Worm (Caenorhabditis elegans): ENCODE data around the gene rars-1.

Gene rars-1

DNA sequence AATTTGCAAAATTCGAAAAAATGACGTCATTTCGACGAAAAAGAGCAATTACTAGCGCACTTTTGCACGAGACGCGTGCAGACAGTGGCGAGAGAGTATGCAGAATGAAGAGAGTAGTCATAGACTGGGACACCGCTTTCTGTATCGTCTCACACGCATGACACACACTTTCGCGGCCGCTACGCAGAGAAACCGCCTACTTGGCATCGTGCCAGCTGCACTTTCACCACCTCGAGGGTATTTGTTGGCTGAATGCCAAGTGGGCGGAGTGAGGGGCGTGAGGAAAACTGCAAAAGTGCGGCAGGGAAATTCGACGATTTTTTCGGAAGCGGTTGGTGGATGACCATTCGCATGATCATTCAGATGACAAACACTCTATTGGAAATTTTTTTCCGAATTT is 17.2 kb downstream of the rars-1 start:
- no peak for TF ChIP-seq unc-62 (GFP tag; optimal IDR thresholded peaks at IDR 0.05)

DNA sequence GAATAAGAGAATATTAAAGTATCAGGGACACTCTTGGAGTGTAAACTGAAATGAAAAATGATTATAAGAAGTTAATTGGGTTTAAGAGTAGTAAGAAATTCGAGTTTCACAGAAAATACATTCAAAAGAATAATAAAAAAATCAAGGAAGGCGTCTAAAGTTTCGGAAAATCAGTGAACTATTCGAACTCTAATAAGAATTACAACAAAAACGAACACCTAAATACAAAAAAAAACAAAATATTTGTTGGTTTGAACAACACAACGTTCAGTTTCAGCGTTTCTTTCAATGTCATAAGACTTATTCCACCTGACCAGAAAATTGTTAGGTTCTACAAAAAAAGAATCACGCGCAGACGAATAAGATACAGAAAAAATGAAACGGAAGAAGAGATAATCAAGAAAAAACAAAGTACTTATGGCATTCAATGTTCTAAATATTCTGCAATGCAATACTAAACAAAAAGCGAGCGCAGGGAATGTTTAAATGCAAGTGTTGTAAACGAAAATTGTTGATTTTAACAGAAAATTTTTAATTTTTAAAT is 17.9 kb downstream of the rars-1 start, which contains the start of gene nhl-2:
Gene nhl-2 (minus strand): TSS at position 51 of the 544 bp plus-strand sequence.
- no peak for TF ChIP-seq unc-62 (GFP tag; optimal IDR thresholded peaks at IDR 0.05)

DNA sequence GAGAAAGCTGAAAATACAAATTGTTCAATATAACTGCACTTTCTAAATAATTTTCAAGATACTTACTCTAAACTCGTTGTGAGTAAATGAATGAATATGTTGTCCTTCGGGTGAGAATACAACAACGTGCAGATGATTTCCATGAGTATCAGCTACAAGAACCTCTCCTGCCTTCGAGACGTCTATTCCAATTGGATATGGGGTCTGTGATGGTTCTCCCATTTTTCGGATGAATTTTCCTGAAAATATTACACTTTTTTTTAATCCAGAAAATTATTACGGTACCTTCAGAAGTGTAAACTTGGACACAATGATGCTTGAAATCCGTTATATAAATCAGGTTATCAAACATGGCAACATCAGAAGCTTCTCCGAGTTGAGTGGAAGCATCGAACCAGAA is 21.7 kb downstream of the rars-1 start:
- no peak for TF ChIP-seq unc-62 (GFP tag; optimal IDR thresholded peaks at IDR 0.05)

DNA sequence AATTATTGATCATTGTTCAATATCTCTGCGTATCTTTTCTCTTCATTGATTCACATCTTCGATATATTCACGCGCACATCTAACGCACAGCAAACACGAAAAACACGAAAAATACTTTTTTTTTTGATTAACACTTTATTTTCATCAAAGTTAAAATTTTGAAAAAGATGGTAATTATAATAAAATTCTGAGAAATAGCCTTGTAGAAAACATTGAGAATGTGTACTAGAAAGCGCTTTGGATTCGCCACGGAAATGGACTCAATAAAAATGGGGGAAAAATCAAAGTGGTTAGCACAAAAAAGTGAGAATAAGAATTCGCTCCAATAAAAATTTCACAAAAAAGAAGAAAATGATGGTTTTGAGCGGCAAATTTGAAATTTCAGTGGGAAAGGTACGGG is 23.4 kb downstream of the rars-1 start, which contains the start of gene F26F4.6:
Gene F26F4.6 (minus strand): TSS at position 101 of the 400 bp plus-strand sequence.
- TF ChIP-seq unc-62 (GFP tag; optimal IDR thresholded peaks at IDR 0.05) = no peak

DNA sequence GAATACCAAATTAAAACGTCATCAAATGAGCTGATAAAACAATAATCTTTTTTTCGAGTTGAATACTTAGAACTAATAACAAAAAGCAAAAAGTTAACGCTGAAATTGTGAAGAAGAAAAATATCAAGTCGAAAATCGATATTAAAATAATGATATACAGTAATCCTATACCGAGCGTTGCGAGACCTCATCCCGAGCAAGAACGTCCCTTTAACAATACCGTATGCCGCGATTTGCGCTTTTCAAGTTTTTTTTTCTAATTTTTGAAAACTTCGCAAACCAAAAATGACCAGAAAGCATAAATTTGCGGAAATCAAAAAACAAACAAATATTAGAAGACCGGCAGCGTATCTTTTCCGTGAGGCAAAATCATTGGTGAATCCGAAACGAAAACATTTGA is 26.0 kb downstream of the rars-1 start, which contains the start of gene F26F4.5:
Gene F26F4.5 (minus strand): TSS at position 256 of the 400 bp plus-strand sequence.
- no peak for TF ChIP-seq unc-62 (GFP tag; optimal IDR thresholded peaks at IDR 0.05)

DNA sequence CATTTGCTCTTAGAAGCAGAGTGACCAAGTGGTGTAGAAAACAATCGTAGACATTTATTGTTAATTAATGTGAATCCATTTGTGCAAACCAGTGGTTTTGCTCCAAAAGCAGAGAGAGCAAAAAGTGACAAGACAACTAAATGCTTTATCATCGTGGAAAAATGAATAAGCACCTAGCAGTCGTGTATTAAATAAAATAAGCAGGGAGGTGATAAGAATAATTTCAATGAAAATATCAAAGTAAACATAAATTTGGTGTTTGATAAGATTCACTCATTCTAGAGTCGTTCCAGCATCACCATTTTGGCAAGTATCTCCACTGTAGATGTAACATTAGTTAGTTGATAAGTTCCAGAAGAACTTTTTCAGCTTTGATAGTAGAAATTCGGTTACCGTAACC is 29.7 kb downstream of the rars-1 start, which contains the start of gene clec-6:
Gene clec-6 (minus strand): TSS at position 154 of the 400 bp plus-strand sequence.
- TF ChIP-seq unc-62 (GFP tag; optimal IDR thresholded peaks at IDR 0.05) = no peak

DNA sequence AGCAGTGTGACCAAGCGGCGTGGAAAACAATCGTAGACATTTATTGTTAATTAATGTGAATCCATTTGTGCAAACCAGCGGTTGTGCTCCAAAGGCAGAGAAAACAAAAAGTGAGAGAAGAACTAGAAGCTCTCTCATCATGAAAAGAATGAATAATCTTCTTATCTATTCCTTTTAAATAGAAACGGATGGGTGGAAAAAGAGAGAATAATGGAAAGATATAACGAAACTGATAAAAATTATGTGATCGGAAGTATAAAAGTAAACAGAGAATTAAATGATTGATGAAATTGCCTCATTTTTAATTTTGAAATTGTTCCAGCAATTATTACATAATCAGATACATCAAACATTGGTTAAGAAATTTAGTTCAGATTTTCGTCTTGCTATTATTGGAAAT is 33.5 kb downstream of the rars-1 start, which contains the start of gene clec-5:
Gene clec-5 (minus strand): TSS at position 178 of the 400 bp plus-strand sequence.
- no peak for TF ChIP-seq unc-62 (GFP tag; optimal IDR thresholded peaks at IDR 0.05)

DNA sequence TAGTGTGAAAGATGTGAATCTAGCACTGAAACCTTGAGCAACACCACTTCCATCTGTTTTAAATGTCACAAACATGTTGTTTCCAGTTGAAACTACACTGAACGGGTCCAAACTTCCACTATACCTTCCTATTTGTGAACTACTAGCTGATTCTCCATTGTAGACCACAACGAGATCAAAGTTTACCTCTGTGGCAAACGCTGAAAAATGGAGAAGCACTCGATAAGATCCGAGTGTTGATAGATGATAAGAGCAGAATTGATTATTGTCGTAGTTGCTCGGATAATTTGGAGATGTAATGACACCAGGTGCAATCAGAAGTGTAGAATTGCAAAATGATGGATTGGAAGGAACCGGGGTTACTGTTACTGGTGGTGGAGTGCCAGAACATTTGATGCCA is 35.0 kb downstream of the rars-1 start:
- TF ChIP-seq unc-62 (GFP tag; optimal IDR thresholded peaks at IDR 0.05) = no peak

DNA sequence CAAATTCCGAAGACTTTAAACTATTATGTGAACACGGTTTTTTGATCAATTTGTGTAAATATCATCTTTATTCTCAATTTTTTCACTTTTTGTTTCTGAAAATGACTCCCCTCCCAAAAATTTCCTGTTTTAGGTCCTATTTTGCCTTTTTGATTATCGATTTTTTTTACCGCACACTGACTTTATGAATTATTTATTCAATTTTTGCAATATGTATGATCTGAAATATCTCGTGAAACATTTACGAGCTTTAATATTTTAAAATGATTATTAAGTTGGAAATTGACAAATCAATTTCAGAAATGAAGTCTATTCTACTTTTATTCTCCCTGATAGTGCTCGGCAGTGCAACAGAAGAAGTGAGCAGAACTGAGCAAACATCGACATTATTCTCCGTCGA is 37.5 kb downstream of the rars-1 start, which contains the start of gene C35D10.1:
Gene C35D10.1 (plus strand): TSS at position 301 of the 400 bp plus-strand sequence.
- TF ChIP-seq unc-62 (GFP tag; optimal IDR thresholded peaks at IDR 0.05) = no peak

DNA sequence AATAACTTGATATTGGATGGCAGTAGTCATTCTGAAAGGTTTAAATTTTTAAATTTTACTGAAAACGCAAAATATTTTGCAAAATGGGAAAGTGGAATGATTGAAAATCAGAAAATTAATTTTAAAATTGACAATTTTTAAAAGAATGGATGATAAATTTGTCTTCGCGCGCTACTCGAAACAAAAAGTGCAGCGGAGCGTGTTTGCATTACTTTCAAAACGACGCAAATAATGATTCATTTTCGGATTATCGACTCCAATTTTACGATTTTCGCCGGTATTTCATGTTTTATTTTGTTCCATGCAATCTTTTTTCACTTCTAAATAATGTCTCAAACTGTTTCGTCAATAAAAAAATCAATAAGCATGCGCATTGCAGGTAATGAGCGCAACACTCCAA is 38.7 kb downstream of the rars-1 start, which contains the start of the genes tost-1 and arx-6:
Gene tost-1 (minus strand): TSS at position 31 of the 400 bp plus-strand sequence.
Gene arx-6 (plus strand): TSS at position 378 of the 400 bp plus-strand sequence.
- no peak for TF ChIP-seq unc-62 (GFP tag; optimal IDR thresholded peaks at IDR 0.05)

DNA sequence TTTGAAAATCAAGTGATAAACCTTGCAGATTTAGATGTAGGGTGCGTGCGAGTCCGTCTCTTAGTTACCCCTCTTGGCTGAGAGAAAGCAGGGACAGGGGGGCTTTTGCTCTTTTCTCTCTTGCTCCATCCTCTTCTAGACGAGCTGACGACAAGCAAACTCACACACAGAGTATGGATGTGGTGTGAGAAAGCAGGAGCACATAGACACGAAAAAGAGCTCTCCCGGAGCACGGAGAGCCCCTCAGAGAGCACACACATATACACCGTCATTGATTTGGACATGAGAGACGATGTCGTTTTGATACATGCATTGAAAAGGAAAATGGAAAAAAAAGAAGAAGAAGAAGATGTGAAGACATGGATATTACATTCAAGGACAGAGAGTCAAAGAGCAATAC is 41.3 kb downstream of the rars-1 start:
- TF ChIP-seq unc-62 (GFP tag; optimal IDR thresholded peaks at IDR 0.05) = no peak

DNA sequence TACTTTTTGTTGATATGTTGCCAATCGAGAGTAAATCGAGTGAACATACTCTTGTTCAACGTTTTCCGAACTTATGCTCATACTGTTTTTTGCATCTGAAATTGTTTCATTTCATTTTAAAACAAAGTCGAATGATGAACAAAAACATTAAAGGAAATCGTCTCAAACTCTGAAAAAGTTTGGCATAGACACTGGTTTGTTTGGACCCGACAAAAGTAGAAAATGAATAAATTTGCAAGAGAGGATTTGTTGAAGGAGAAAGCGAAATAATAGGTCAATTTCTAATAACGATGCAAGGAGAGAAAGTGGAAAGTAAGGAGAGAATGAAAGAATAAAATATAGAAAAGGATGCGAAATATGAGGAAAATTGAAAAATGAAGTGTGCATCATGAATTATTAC is 42.3 kb downstream of the rars-1 start, which contains the start of gene C35D10.12:
Gene C35D10.12 (minus strand): TSS at position 101 of the 400 bp plus-strand sequence.
- TF ChIP-seq unc-62 (GFP tag; optimal IDR thresholded peaks at IDR 0.05) = no peak

DNA sequence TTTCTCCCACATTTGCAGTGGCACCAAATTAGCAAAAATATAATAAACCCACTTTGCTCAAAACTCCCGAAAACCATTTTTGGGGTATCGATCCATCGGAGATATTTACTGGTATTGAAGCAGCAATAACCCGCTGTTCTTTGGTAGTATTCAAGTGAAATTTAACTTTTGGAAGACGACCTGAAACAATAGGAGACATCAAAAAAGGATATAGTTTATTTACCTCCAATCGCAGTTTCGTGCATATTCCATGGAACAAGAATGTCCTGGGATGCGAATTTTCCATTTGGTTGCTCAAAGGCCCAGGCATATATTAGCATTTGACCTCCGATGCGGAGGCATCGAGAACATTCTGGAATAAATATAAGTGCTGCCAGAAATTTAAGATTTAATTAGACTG is 43.6 kb downstream of the rars-1 start:
- no peak for TF ChIP-seq unc-62 (GFP tag; optimal IDR thresholded peaks at IDR 0.05)

DNA sequence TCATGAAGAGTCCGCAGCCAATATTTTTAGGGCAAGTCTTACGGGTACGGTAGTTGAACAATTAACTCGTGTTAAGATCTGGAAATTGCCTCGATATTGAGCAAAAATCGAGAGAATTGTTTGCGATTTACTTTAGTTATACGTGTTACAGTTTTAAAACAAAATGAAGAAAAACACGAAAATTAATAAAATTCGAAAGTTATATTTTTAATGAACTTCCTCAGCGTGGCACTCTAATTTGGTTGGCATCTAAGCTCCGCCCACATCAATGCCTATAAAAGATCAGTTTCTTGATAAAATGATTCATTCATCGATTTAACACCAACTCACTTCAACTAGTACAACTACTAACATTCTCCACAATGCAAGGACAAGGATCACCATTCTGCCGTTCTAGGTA is 46.5 kb downstream of the rars-1 start, which contains the start of gene gipc-1:
Gene gipc-1 (plus strand): TSS at position 301 of the 400 bp plus-strand sequence.
- TF ChIP-seq unc-62 (GFP tag; optimal IDR thresholded peaks at IDR 0.05) = no peak

DNA sequence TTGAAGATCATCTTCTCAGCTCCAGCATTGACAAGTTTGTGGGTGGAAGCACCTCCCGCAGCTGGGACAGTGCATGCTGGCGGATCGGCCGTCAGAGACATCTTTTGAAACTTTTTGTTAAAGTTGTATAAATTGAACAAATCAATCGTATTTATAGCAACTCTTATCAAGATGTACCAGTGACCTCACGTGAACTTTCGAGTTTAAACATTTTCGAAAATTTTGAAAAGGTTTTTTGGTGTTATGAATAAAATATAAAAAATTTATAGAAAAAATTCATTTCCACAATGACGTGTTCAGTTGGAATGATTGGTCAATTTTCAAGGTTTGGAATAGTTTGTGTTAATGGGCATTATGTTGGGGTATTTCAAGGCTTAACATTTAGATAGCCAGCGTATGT is 48.3 kb downstream of the rars-1 start, which contains the start of the genes msd-4 and C35D10.3:
Gene msd-4 (minus strand): TSS at position 101 of the 400 bp plus-strand sequence.
Gene C35D10.3 (plus strand): TSS at position 279 of the 400 bp plus-strand sequence.
- no peak for TF ChIP-seq unc-62 (GFP tag; optimal IDR thresholded peaks at IDR 0.05)

DNA sequence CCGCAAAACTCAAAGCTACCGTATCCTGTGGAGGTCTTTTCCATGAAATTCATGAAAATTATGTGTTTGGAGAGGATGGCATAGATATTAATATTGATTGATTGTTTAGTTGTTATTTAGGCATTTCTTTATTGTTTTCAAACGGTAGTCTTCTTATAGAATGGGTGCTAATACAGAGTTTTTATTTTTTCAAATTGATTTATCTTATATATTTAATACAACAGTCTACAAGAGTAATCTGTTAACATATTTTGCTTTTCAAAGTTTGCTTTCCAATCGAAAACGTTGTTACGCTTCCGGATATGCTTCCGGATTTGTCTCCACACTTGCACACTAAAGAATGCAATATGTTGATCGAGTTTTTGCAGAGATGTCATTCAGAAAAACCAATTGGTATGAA is 50.2 kb downstream of the rars-1 start, which contains the start of gene C35D10.17:
Gene C35D10.17 (plus strand): TSS at position 301 of the 400 bp plus-strand sequence.
- no peak for TF ChIP-seq unc-62 (GFP tag; optimal IDR thresholded peaks at IDR 0.05)
